Worm (Caenorhabditis elegans) whole organism, mixed stage, embryonic: ENCODE measurements around the gene eor-1.

Experiments
- M03D4.4 ChIP-seq: sonication (generic microtip); optimal IDR thresholded peaks from 2 replicates; lab custom pipeline; 2017; ENCODE audit warnings: mild to moderate bottlenecking, missing genetic modification characterization, missing compliant biosample characterization
- bed-3 ChIP-seq: fragments of 200-800 bp; sonication (Bioruptor generic); optimal IDR thresholded peaks from 3 replicates; lab custom pipeline; 2018; ENCODE audit warnings: mild to moderate bottlenecking, missing genetic modification characterization, moderate library complexity, missing compliant biosample characterization
- blmp-1 ChIP-seq: fragments of 150-350 bp; optimal IDR thresholded peaks from 2 replicates; lab custom pipeline; 2014; ENCODE audit warnings: missing biosample characterization, missing genetic modification characterization
- ceh-39 ChIP-seq: fragments of 150-350 bp; optimal IDR thresholded peaks from 2 replicates; lab custom pipeline; 2014; ENCODE audit warnings: missing biosample characterization, missing genetic modification characterization
- ceh-43 ChIP-seq: fragments of 200-800 bp; sonication (Bioruptor generic); optimal IDR thresholded peaks from 2 replicates; lab custom pipeline; 2018; ENCODE audit warnings: mild to moderate bottlenecking, missing genetic modification characterization, moderate library complexity, missing compliant biosample characterization
- ceh-83 ChIP-seq: fragments of 200-800 bp; sonication (Bioruptor generic); optimal IDR thresholded peaks from 2 replicates; lab custom pipeline; 2018; ENCODE audit warnings: mild to moderate bottlenecking, missing genetic modification characterization, missing compliant biosample characterization
- ces-1 ChIP-seq: fragments of 150-350 bp; optimal IDR thresholded peaks from 2 replicates; lab custom pipeline; 2014; ENCODE audit warnings: missing biosample characterization, missing genetic modification reagents, missing genetic modification characterization
- cnd-1 ChIP-seq: fragments of 200-800 bp; sonication (Bioruptor generic); optimal IDR thresholded peaks from 2 replicates; lab custom pipeline; 2018; ENCODE audit warnings: mild to moderate bottlenecking, missing genetic modification characterization, missing compliant biosample characterization
- drap-1 ChIP-seq: fragments of 200-800 bp; sonication (Bioruptor generic); optimal IDR thresholded peaks from 3 replicates; lab custom pipeline; 2018; ENCODE audit warnings: mild to moderate bottlenecking, missing genetic modification characterization, missing compliant biosample characterization
- elt-1 ChIP-seq: sonication (generic microtip); optimal IDR thresholded peaks from 2 replicates; lab custom pipeline; 2017; ENCODE audit warnings: missing genetic modification characterization, mild to moderate bottlenecking, missing compliant biosample characterization, antibody characterized with exemption, moderate library complexity, borderline replicate concordance; ENCODE audit not compliant: insufficient read depth
- elt-3 ChIP-seq: fragments of 150-350 bp; optimal IDR thresholded peaks from 2 replicates; lab custom pipeline; 2014; ENCODE audit warnings: missing biosample characterization, missing genetic modification characterization
- flh-1 ChIP-seq: fragments of 200-800 bp; sonication (Bioruptor generic); optimal IDR thresholded peaks from 2 replicates; lab custom pipeline; 2018; ENCODE audit warnings: mild to moderate bottlenecking, missing genetic modification characterization, moderate library complexity, missing compliant biosample characterization
- ham-2 ChIP-seq: fragments of 200-800 bp; sonication (Bioruptor generic); optimal IDR thresholded peaks from 2 replicates; lab custom pipeline; 2018; ENCODE audit warnings: mild to moderate bottlenecking, missing genetic modification characterization, missing compliant biosample characterization
- hlh-1 ChIP-seq: fragments of 150-350 bp; optimal IDR thresholded peaks from 2 replicates; lab custom pipeline; 2014; ENCODE audit warnings: missing biosample characterization, missing genetic modification reagents, missing genetic modification characterization
- lin-13 ChIP-seq: fragments of 150-350 bp; optimal IDR thresholded peaks from 2 replicates; lab custom pipeline; 2014; ENCODE audit warnings: missing biosample characterization, missing genetic modification characterization
- lin-32 ChIP-seq: fragments of 200-800 bp; sonication (Bioruptor generic); optimal IDR thresholded peaks from 2 replicates; lab custom pipeline; 2018; ENCODE audit warnings: mild to moderate bottlenecking, missing genetic modification characterization, missing compliant biosample characterization
- lsy-2 ChIP-seq: fragments of 150-350 bp; optimal IDR thresholded peaks from 2 replicates; lab custom pipeline; 2014; ENCODE audit warnings: missing biosample characterization, missing genetic modification characterization
- mab-5 ChIP-seq: fragments of 150-350 bp; optimal IDR thresholded peaks from 2 replicates; lab custom pipeline; 2014; ENCODE audit warnings: missing biosample characterization, missing genetic modification characterization
- mep-1 ChIP-seq: fragments of 150-350 bp; optimal IDR thresholded peaks from 2 replicates; lab custom pipeline; 2017; ENCODE audit warnings: missing biosample characterization, missing genetic modification reagents, missing genetic modification characterization, inconsistent platforms
- mls-2 ChIP-seq: sonication (generic microtip); optimal IDR thresholded peaks from 2 replicates; lab custom pipeline; 2016; ENCODE audit warnings: mild to moderate bottlenecking, missing genetic modification characterization, moderate library complexity, missing compliant biosample characterization
- nhr-12 ChIP-seq: fragments of 150-350 bp; optimal IDR thresholded peaks from 2 replicates; lab custom pipeline; 2014; ENCODE audit warnings: missing biosample characterization, missing genetic modification characterization
- nhr-2 ChIP-seq: fragments of 150-350 bp; optimal IDR thresholded peaks from 2 replicates; lab custom pipeline; 2014; ENCODE audit warnings: missing biosample characterization, missing genetic modification characterization
- nhr-237 ChIP-seq: fragments of 150-350 bp; optimal IDR thresholded peaks from 2 replicates; lab custom pipeline; 2014; ENCODE audit warnings: missing biosample characterization, missing genetic modification characterization
- nhr-28 ChIP-seq: fragments of 150-350 bp; optimal IDR thresholded peaks from 2 replicates; lab custom pipeline; 2014; ENCODE audit warnings: missing biosample characterization, missing genetic modification characterization
- nhr-76 ChIP-seq: sonication (generic microtip); optimal IDR thresholded peaks from 2 replicates; lab custom pipeline; 2017; ENCODE audit warnings: missing biosample characterization, missing genetic modification characterization
- pha-4 ChIP-seq: fragments of 150-350 bp; optimal IDR thresholded peaks from 2 replicates; lab custom pipeline; 2018; ENCODE audit warnings: missing biosample characterization, missing genetic modification reagents, missing genetic modification characterization
- sem-2 ChIP-seq: fragments of 200-800 bp; sonication (Bioruptor generic); optimal IDR thresholded peaks from 2 replicates; lab custom pipeline; 2018; ENCODE audit warnings: mild to moderate bottlenecking, missing genetic modification characterization, missing compliant biosample characterization
- snpc-4 ChIP-seq: fragments of 150-350 bp; optimal IDR thresholded peaks from 2 replicates; lab custom pipeline; 2014; ENCODE audit warnings: missing biosample characterization, missing genetic modification characterization
- sptf-1 ChIP-seq: sonication (generic microtip); optimal IDR thresholded peaks from 2 replicates; lab custom pipeline; 2017; ENCODE audit warnings: mild to moderate bottlenecking, missing genetic modification characterization, moderate library complexity, missing compliant biosample characterization
- tbx-8 ChIP-seq: fragments of 200-800 bp; sonication (Bioruptor generic); optimal IDR thresholded peaks from 2 replicates; lab custom pipeline; 2018; ENCODE audit warnings: mild to moderate bottlenecking, missing genetic modification characterization, moderate library complexity, missing compliant biosample characterization
- unc-120 ChIP-seq: sonication (generic microtip); optimal IDR thresholded peaks from 2 replicates; lab custom pipeline; 2017; ENCODE audit warnings: missing genetic modification characterization, missing compliant biosample characterization; ENCODE audit not compliant: poor library complexity, severe bottlenecking
- unc-39 ChIP-seq: fragments of 150-350 bp; optimal IDR thresholded peaks from 2 replicates; lab custom pipeline; 2014; ENCODE audit warnings: missing biosample characterization, missing genetic modification characterization
- unc-62 ChIP-seq: fragments of 150-350 bp; optimal IDR thresholded peaks from 2 replicates; lab custom pipeline; 2014; ENCODE audit warnings: missing biosample characterization, missing genetic modification reagents, missing genetic modification characterization
- zip-8 ChIP-seq: fragments of 150-350 bp; optimal IDR thresholded peaks from 2 replicates; lab custom pipeline; 2014; ENCODE audit warnings: missing biosample characterization, missing genetic modification characterization
- ztf-11 ChIP-seq: fragments of 150-350 bp; optimal IDR thresholded peaks from 2 replicates; lab custom pipeline; 2014; ENCODE audit warnings: missing biosample characterization, missing genetic modification characterization

Gene eor-1

ce11 chrIV:4751814-4752213 lies 47.2 kb downstream of the eor-1 start, which contains the start of gene Y17G9B.4:
Gene Y17G9B.4 (plus strand): TSS chrIV:4752119.
- TF ChIP-seq elt-1 (tag; lab: Kevin White, UChicago) (no peak), bed-3 (GFP tag; lab: Kevin White, UChicago) (no peak), mab-5 (tag; lab: Kevin White, UChicago) (no peak), tbx-8 (GFP tag; lab: Kevin White, UChicago) (no peak), unc-120 (tag; lab: Kevin White, UChicago) (no peak), ceh-39 (tag; lab: Kevin White, UChicago) (no peak), nhr-76 (tag; lab: Kevin White, UChicago) (no peak), nhr-2 (tag; lab: Kevin White, UChicago) (no peak), nhr-12 (tag; lab: Kevin White, UChicago) (no peak), ceh-43 (GFP tag; lab: Kevin White, UChicago) (no peak), nhr-237 (tag; lab: Kevin White, UChicago) (no peak), lin-13 (no peak), M03D4.4 (tag; lab: Kevin White, UChicago) (no peak), sem-2 (GFP tag; lab: Kevin White, UChicago) (no peak), mls-2 (tag; lab: Kevin White, UChicago) (no peak), blmp-1 (tag; lab: Kevin White, UChicago) (no peak), sptf-1 (no peak), ztf-11 (tag; lab: Kevin White, UChicago) (no peak), unc-39 (tag; lab: Kevin White, UChicago) (no peak)

- TF ChIP-seq ztf-11 (tag; lab: Kevin White, UChicago) (peak; percentile 84), elt-1 (tag; lab: Kevin White, UChicago) (peak; percentile 67), unc-39 (tag; lab: Kevin White, UChicago) (no peak), hlh-1 (peak; percentile 73), elt-3 (tag; lab: Kevin White, UChicago) (peak; percentile 88), nhr-12 (tag; lab: Kevin White, UChicago) (no peak), mep-1 (tag; lab: Kevin White, UChicago) (peak; percentile 100), drap-1 (peak; percentile 93), mab-5 (tag; lab: Kevin White, UChicago) (peak; percentile 89), ceh-39 (tag; lab: Kevin White, UChicago) (peak; percentile 100), cnd-1 (tag; lab: Kevin White, UChicago) (peak; percentile 95), ham-2 (GFP tag; lab: Kevin White, UChicago) (peak; percentile 92), pha-4 (tag; lab: Kevin White, UChicago) (peak; percentile 100), tbx-8 (GFP tag; lab: Kevin White, UChicago) (peak; percentile 89), ces-1 (GFP tag; lab: Kevin White, UChicago) (peak; percentile 96), nhr-237 (tag; lab: Kevin White, UChicago) (peak; percentile 99), sem-2 (GFP tag; lab: Kevin White, UChicago) (peak; percentile 54), unc-62 (GFP tag; lab: Kevin White, UChicago) (peak; percentile 87), M03D4.4 (tag; lab: Kevin White, UChicago) (peak; percentile 94), lin-13 (peak; percentile 100), lsy-2 (peak; percentile 100), blmp-1 (tag; lab: Kevin White, UChicago) (peak; percentile 33), nhr-76 (tag; lab: Kevin White, UChicago) (peak; percentile 13), ceh-43 (GFP tag; lab: Kevin White, UChicago) (peak; percentile 88), flh-1 (GFP tag; lab: Kevin White, UChicago) (no peak), mls-2 (tag; lab: Kevin White, UChicago) (peak; percentile 91), nhr-28 (tag; lab: Kevin White, UChicago) (peak; percentile 86), lin-32 (GFP tag; lab: Kevin White, UChicago) (peak; percentile 78), bed-3 (GFP tag; lab: Kevin White, UChicago) (peak; percentile 66), unc-120 (tag; lab: Kevin White, UChicago) (peak; percentile 86), ceh-83 (GFP tag; lab: Kevin White, UChicago) (peak; percentile 87), sptf-1 (peak; percentile 97), zip-8 (no peak), snpc-4 (tag; lab: Kevin White, UChicago) (no peak), nhr-2 (tag; lab: Kevin White, UChicago) (peak; percentile 61)
These were observed 49.2 kb downstream of the eor-1 start, which contains the start of the genes rpl-20 and Y17G9B.5 for ce11 chrIV:4749728-4750278. Gene rpl-20 (minus strand): TSS chrIV:4749778. Gene Y17G9B.5 (plus strand): TSS chrIV:4750240.
